Fruit fly (Drosophila melanogaster): ENCODE measurements around the gene pinta.

The pinta gene

DNA sequence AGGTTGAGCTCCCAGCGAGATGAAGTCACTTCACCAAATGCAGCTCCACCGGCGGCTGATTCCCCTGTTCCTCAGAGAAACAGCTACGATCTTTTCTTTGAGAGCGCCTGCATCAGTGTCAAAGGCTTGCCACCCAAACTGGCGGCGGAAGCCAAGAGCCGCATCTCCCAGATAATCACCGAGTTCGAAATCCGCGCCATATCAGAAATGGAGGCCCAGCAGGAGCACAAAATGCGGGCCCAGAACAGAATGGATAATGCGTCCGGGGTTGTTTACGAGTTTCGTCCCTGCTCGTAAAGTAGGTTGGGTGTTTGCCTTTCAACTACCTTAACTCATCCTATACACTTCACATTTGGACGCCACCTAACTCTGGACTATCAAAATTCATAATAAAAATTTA lies 43.0 kb downstream of the pinta start, which contains the start of gene Gpdh3:
Gpdh3 (plus strand) TSS at position 301 of the 400 bp plus-strand sequence.
- TF ChIP-seq cnc (optimal IDR thresholded peaks at IDR 0.05) = no peak
- no peak for TF ChIP-seq pad (GFP tag; optimal IDR thresholded peaks at IDR 0.05)
- no peak for TF ChIP-seq Hr96 (GFP tag; optimal IDR thresholded peaks at IDR 0.05)
- no peak for TF ChIP-seq CG14711 (tag; optimal IDR thresholded peaks at IDR 0.05)
- TF ChIP-seq cic (GFP tag; optimal IDR thresholded peaks at IDR 0.05) = no peak
- no peak for TF ChIP-seq CG11617 (GFP tag; optimal IDR thresholded peaks at IDR 0.05)
- TF ChIP-seq CG12768 (GFP tag; optimal IDR thresholded peaks at IDR 0.05) = no peak
- TF ChIP-seq CG7045 (GFP tag; optimal IDR thresholded peaks at IDR 0.05) = no peak
- no peak for TF ChIP-seq Mnt (GFP tag; optimal IDR thresholded peaks at IDR 0.05)

DNA sequence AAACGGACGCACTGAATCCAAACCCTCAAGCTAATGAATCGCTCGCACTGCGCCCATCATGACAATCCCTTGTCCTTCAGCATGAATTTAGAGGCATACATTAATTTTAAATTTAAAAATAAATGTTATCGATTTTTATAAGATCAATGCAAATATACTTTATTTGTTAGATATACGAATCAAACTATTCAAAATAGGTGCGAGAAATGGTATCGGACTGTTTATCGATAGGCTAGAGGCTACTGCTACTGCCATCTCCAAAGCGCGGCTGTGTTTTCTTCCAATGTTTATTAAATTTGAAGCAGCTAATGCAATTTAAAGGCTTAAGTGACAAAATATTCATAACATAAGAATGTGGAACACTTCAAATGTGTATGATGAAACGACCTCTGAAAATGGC lies 43.7 kb downstream of the pinta start, which contains the start of gene CG43342:
CG43342 (plus strand) TSS at position 264 of the 400 bp plus-strand sequence.
- TF ChIP-seq CG33017 (tag; optimal IDR thresholded peaks at IDR 0.05) = no peak
- TF ChIP-seq CG7101 (tag; optimal IDR thresholded peaks at IDR 0.05) = peak; percentile 67

- no peak for TF ChIP-seq Mnt (GFP tag; optimal IDR thresholded peaks at IDR 0.05)
- no peak for TF ChIP-seq CG7045 (GFP tag; optimal IDR thresholded peaks at IDR 0.05)
- TF ChIP-seq bab1 (GFP tag; optimal IDR thresholded peaks at IDR 0.05) = no peak
- no peak for TF ChIP-seq toe (GFP tag; optimal IDR thresholded peaks at IDR 0.05)
- TF ChIP-seq CG14711 (tag; optimal IDR thresholded peaks at IDR 0.05) = no peak
- no peak for TF ChIP-seq CG7101 (tag; optimal IDR thresholded peaks at IDR 0.05)
- no peak for TF ChIP-seq CG5204 (GFP tag; optimal IDR thresholded peaks at IDR 0.05)
- no peak for TF ChIP-seq cnc (optimal IDR thresholded peaks at IDR 0.05)
- no peak for TF ChIP-seq CG1620 (GFP tag; optimal IDR thresholded peaks at IDR 0.05)
- TF ChIP-seq Crg-1 (GFP tag; optimal IDR thresholded peaks at IDR 0.05) = no peak
- TF ChIP-seq Hr96 (GFP tag; optimal IDR thresholded peaks at IDR 0.05) = no peak
These were observed 44.8 kb downstream of the pinta start, which contains the start of gene CG34149 for dm6 chr3R:22379942-22380341. TSS of gene CG34149 (plus strand) at chr3R:22380128.

DNA sequence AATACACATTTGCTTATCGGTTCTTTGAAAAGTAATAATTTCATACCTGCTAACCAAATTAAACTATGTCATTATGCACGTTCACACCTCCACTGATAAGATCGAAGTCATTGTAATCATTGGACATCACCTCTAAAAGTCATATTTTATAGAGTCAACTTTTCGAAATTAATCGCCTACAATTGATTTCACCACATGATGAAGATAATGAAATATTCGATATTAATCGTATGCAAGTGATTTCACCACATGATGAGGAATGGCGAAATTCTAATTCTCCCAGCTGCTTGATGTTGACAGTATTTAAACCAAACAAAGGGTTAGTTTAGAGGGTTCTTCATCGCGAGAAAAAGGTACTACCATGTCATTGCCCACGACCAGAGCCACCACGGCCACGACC lies 49.1 kb downstream of the pinta start, which contains the start of gene CG18596:
CG18596 (plus strand) TSS at position 250 of the 400 bp plus-strand sequence.
- TF ChIP-seq CG7045 (GFP tag; optimal IDR thresholded peaks at IDR 0.05) (no peak), CG7101 (tag; optimal IDR thresholded peaks at IDR 0.05) (no peak), CG11617 (GFP tag; optimal IDR thresholded peaks at IDR 0.05) (no peak), CG5204 (GFP tag; optimal IDR thresholded peaks at IDR 0.05) (no peak), CG33017 (tag; optimal IDR thresholded peaks at IDR 0.05) (no peak), cic (GFP tag; optimal IDR thresholded peaks at IDR 0.05) (no peak), Mnt (GFP tag; optimal IDR thresholded peaks at IDR 0.05) (no peak), CG12768 (GFP tag; optimal IDR thresholded peaks at IDR 0.05) (no peak), CG1620 (GFP tag; optimal IDR thresholded peaks at IDR 0.05) (no peak), tj (GFP tag; optimal IDR thresholded peaks at IDR 0.05) (no peak), ovo (GFP tag; optimal IDR thresholded peaks at IDR 0.05) (no peak), toe (GFP tag; optimal IDR thresholded peaks at IDR 0.05) (no peak), pad (GFP tag; optimal IDR thresholded peaks at IDR 0.05) (no peak)

All from whole organism, adult.